Worm (Caenorhabditis elegans): ENCODE results near the gene tbc-6.
A peak's percentile ranks its signal among the peaks of the same experiment; 100 is the strongest.

DNA sequence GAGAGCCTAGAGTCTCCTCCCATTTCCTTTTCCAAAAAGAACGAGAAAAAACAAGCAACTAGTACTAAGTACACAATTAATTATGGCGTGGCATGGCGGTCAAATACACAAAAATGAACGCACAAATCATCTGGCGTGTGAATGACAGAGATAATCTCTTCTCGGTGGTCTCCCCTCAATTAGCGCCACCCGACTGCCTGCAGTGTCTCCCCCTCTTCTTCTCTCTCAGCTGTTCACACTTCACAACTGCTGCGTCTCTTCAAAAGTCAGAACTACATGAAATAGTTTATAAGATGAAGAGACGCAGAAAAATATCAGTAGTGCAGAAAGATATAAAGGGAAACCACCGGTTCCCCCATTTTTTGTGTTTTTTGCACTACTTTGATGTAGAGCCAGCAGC is 20.5 kb upstream of the tbc-6 start:
- TF ChIP-seq ref-1 (GFP tag; conservative IDR thresholded peaks at IDR 0.05), result no peak
- no peak for TF ChIP-seq ztf-29 (GFP tag; IDR thresholded peaks at IDR 0.05)
- TF ChIP-seq klf-2 (GFP tag; conservative IDR thresholded peaks at IDR 0.05), result no peak
- TF ChIP-seq tab-1 (GFP tag; IDR thresholded peaks at IDR 0.05), result no peak
- TF ChIP-seq cog-1 (tag; optimal IDR thresholded peaks at IDR 0.05), result no peak
- TF ChIP-seq flt-1 (GFP tag; IDR thresholded peaks at IDR 0.05), result 0 out of 2 replicates have a peak, but pooled peaks have one; percentile 10
- no peak for TF ChIP-seq T22C8.4 (GFP tag; IDR thresholded peaks at IDR 0.05)

All from whole organism, midembryonic.